Fruit fly (Drosophila melanogaster) whole organism, embryonic: ENCODE results near the gene bsh.
A peak's percentile ranks its signal among the peaks of the same experiment; 100 is the strongest.

ENCODE experiments used
- ATbp ChIP-seq: fragments of 200-800 bp; sonication (Bioruptor generic); optimal IDR thresholded peaks from 2 replicates; lab custom pipeline; 2017; ENCODE audit warnings: missing biosample characterization, mild to moderate bottlenecking, missing genetic modification characterization, missing genetic modification reagents
- Adf1 ChIP-seq: fragments of 200-800 bp; sonication (Bioruptor generic); IDR thresholded peaks from 2 replicates; pipeline ENCODE4 v1.3.6; 2022; ENCODE audit warnings: missing biosample characterization, missing genetic modification characterization
- Awh ChIP-seq: fragments of 200-800 bp; sonication (Bioruptor generic); IDR thresholded peaks from 2 replicates; pipeline ENCODE4, ENCODE4 v1.3.6; 2022; ENCODE audit warnings: missing biosample characterization, missing genetic modification characterization
- Bdp1 ChIP-seq: fragments of 200-800 bp; sonication (Bioruptor generic); optimal IDR thresholded peaks from 3 replicates; lab custom pipeline; 2016; ENCODE audit warnings: missing biosample characterization, missing genetic modification characterization
- BtbVII ChIP-seq: fragments of 200-800 bp; sonication (Bioruptor generic); optimal IDR thresholded peaks from 3 replicates; lab custom pipeline; 2017; ENCODE audit warnings: missing biosample characterization, mild to moderate bottlenecking, missing genetic modification characterization
- CG10267 ChIP-seq: fragments of 200-800 bp; sonication (Bioruptor generic); optimal IDR thresholded peaks from 2 replicates; lab custom pipeline; 2018; ENCODE audit warnings: missing biosample characterization, mild to moderate bottlenecking, missing genetic modification characterization, moderate library complexity
- CG10274 ChIP-seq: fragments of 200-800 bp; sonication (Bioruptor generic); optimal IDR thresholded peaks from 3 replicates; lab custom pipeline; 2017; ENCODE audit warnings: missing biosample characterization, mild to moderate bottlenecking, missing genetic modification characterization
- CG13894 ChIP-seq: fragments of 200-800 bp; sonication (Bioruptor generic); optimal IDR thresholded peaks from 3 replicates; lab custom pipeline; 2018; ENCODE audit warnings: missing biosample characterization, mild to moderate bottlenecking, missing genetic modification characterization, moderate library complexity
- CG16815 ChIP-seq: fragments of 200-800 bp; sonication (Bioruptor generic); optimal IDR thresholded peaks from 3 replicates; lab custom pipeline; 2017; ENCODE audit warnings: missing biosample characterization, mild to moderate bottlenecking, missing genetic modification characterization
- CG31365 ChIP-seq: fragments of 200-800 bp; sonication (Bioruptor generic); optimal IDR thresholded peaks from 2 replicates; lab custom pipeline; 2018; ENCODE audit warnings: missing biosample characterization, mild to moderate bottlenecking, missing genetic modification characterization
- CG34376 ChIP-seq: fragments of 200-800 bp; sonication (Bioruptor generic); optimal IDR thresholded peaks from 2 replicates; lab custom pipeline; 2018; ENCODE audit warnings: missing biosample characterization, mild to moderate bottlenecking, missing genetic modification characterization
- CG4707 ChIP-seq: fragments of 200-800 bp; sonication (Bioruptor generic); optimal IDR thresholded peaks from 2 replicates; lab custom pipeline; 2018; ENCODE audit warnings: missing biosample characterization, mild to moderate bottlenecking, missing genetic modification characterization, moderate library complexity
- CG5245 ChIP-seq: fragments of 200-800 bp; sonication (Bioruptor generic); optimal IDR thresholded peaks from 3 replicates; lab custom pipeline; 2016; ENCODE audit warnings: missing biosample characterization, missing genetic modification characterization
- CG9437 ChIP-seq: fragments of 200-800 bp; sonication (Bioruptor generic); optimal IDR thresholded peaks from 2 replicates; lab custom pipeline; 2018; ENCODE audit warnings: missing biosample characterization, mild to moderate bottlenecking, missing genetic modification characterization
- Doc3 ChIP-seq: fragments of 200-800 bp; sonication (Bioruptor generic); IDR thresholded peaks from 3 replicates; pipeline ENCODE4 v1.3.6; 2022; ENCODE audit warnings: missing biosample characterization, missing genetic modification characterization; ENCODE audit not compliant: partially characterized antibody
- Drgx ChIP-seq: fragments of 200-800 bp; sonication (Bioruptor generic); IDR thresholded peaks from 2 replicates; pipeline ENCODE4 v1.3.6; 2022; ENCODE audit warnings: missing biosample characterization, missing genetic modification characterization
- Ets65A ChIP-seq: fragments of 200-800 bp; sonication (Bioruptor generic); peaks from one replicate; lab custom pipeline; 2016; ENCODE audit warnings: missing biosample characterization, missing genetic modification characterization
- H15 ChIP-seq: fragments of 200-800 bp; sonication (Bioruptor generic); IDR thresholded peaks from 3 replicates; pipeline ENCODE4 v1.3.6; 2022; ENCODE audit warnings: missing biosample characterization, missing genetic modification characterization
- Hr78 ChIP-seq, 2 experiments: fragments of 200-800 bp in 1 of 2; fragments of >200 bp in 1 of 2; sonication (Bioruptor generic) in 1 of 2; optimal IDR thresholded peaks; 2 replicates each; lab custom pipeline; 2017 to 2019; ENCODE audit warnings: missing biosample characterization in 2 of 2, missing genetic modification characterization in 2 of 2, mild to moderate bottlenecking in 1 of 2, moderate library complexity in 1 of 2
- Jarid2 ChIP-seq: fragments of 200-800 bp; sonication (Bioruptor generic); optimal IDR thresholded peaks from 3 replicates; lab custom pipeline; 2017; ENCODE audit warnings: mild to moderate bottlenecking, missing biosample characterization, missing genetic modification reagents, missing genetic modification characterization
- Xrp1 ChIP-seq: fragments of 200-800 bp; sonication (Bioruptor generic); IDR thresholded peaks from 2 replicates; pipeline ENCODE4 v1.3.6; 2022; ENCODE audit warnings: missing biosample characterization, missing genetic modification characterization
- cas ChIP-seq: fragments of 200-800 bp; sonication (Bioruptor generic); IDR thresholded peaks from 2 replicates; pipeline ENCODE4 v1.3.6; 2022; ENCODE audit warnings: missing biosample characterization, missing genetic modification characterization
- caup ChIP-seq: fragments of 200-800 bp; sonication (Bioruptor generic); optimal IDR thresholded peaks from 3 replicates; lab custom pipeline; 2017; ENCODE audit warnings: missing biosample characterization, mild to moderate bottlenecking, missing genetic modification characterization, moderate library complexity; ENCODE audit not compliant: severe bottlenecking
- dmrt11E ChIP-seq: fragments of 200-800 bp; sonication (Bioruptor generic); optimal IDR thresholded peaks from 3 replicates; lab custom pipeline; 2018; ENCODE audit warnings: missing biosample characterization, mild to moderate bottlenecking, missing genetic modification characterization, moderate library complexity
- eyg ChIP-seq: fragments of 200-800 bp; sonication (Bioruptor generic); optimal IDR thresholded peaks from 3 replicates; lab custom pipeline; 2016; ENCODE audit warnings: missing biosample characterization, missing genetic modification characterization
- fd64A ChIP-seq: fragments of 200-800 bp; sonication (Bioruptor generic); optimal IDR thresholded peaks from 3 replicates; lab custom pipeline; 2018; ENCODE audit warnings: missing biosample characterization, mild to moderate bottlenecking, missing genetic modification characterization
- ftz-f1 ChIP-seq: fragments of 200-800 bp; sonication (Bioruptor generic); optimal IDR thresholded peaks from 2 replicates; lab custom pipeline; 2016; ENCODE audit warnings: missing biosample characterization, missing genetic modification characterization
- jumu ChIP-seq: fragments of 200-800 bp; sonication (Bioruptor generic); optimal IDR thresholded peaks from 3 replicates; lab custom pipeline; 2016; ENCODE audit warnings: missing biosample characterization, missing genetic modification characterization
- lola ChIP-seq, 3 experiments: fragments of >200 bp in 2 of 3; fragments of 200-800 bp in 1 of 3; sonication (Bioruptor generic) in 1 of 3; optimal IDR thresholded peaks; 2 replicates each; lab custom pipeline; 2017 to 2019; ENCODE audit warnings: missing biosample characterization in 3 of 3, missing genetic modification characterization in 3 of 3, mild to moderate bottlenecking in 1 of 3, moderate library complexity in 1 of 3
- onecut ChIP-seq: fragments of 200-800 bp; sonication (Bioruptor generic); IDR thresholded peaks from 2 replicates; pipeline ENCODE4 v1.3.6; 2022; ENCODE audit warnings: missing biosample characterization, missing genetic modification characterization
- row ChIP-seq: fragments of 200-800 bp; sonication (Bioruptor generic); IDR thresholded peaks from 3 replicates; pipeline ENCODE4 v1.3.6; 2022; ENCODE audit warnings: missing biosample characterization, missing genetic modification characterization
- scrt ChIP-seq: fragments of 200-800 bp; sonication (Bioruptor generic); optimal IDR thresholded peaks from 2 replicates; lab custom pipeline; 2018; ENCODE audit warnings: missing biosample characterization, mild to moderate bottlenecking, missing genetic modification characterization, moderate library complexity
- sens ChIP-seq: fragments of 200-800 bp; sonication (Bioruptor generic); peaks from one replicate; lab custom pipeline; 2016; ENCODE audit warnings: missing biosample characterization, missing genetic modification characterization
- sqz ChIP-seq: fragments of 200-800 bp; sonication (Bioruptor generic); optimal IDR thresholded peaks from 3 replicates; lab custom pipeline; 2018; ENCODE audit warnings: missing biosample characterization, mild to moderate bottlenecking, missing genetic modification characterization
- sug ChIP-seq: fragments of 200-800 bp; optimal IDR thresholded peaks from 2 replicates; lab custom pipeline; 2019; ENCODE audit warnings: missing biosample characterization, mild to moderate bottlenecking, missing genetic modification characterization, moderate library complexity
- z ChIP-seq: fragments of 200-800 bp; sonication (Bioruptor generic); IDR thresholded peaks from 3 replicates; pipeline ENCODE4 v1.3.6; 2022; ENCODE audit warnings: missing biosample characterization, missing genetic modification characterization

bsh gene

DNA sequence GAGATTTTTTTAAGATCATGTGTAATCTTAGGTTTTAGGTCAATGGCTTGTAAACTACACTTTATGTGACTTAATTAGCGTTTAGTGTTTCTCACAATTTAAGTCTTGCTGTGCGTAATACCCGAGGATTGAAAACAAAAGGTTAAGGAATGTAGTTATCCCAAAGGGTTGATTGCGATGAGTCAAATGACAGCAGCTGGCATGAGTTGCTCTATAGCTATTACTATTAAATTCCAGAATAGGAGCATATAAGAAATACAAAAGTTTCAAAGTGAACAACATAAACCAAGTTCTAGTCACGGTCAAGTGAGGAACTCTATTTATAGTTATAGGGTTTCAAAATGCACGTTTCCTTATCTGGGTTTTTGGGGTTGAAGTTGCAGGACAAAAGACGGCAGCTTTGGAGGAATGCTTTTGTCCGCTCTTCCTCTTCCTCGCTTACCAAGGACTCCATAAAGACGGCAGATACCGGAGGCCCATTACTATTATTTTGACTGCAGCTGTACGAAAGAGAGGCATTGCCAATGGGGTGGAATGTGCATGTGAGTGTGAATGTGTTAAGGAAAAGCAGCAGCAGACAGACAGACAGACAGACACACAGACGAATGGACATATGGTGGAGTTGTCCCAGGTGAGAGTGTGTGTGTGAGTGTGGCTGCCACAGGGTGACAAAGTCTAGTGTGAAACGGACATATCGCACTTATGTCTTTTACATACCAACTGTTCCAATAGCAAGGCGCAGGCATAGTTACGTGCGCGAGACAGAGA lies 21.9 kb upstream of the bsh start (continued):
- no peak for TF ChIP-seq Jarid2 (GFP tag; lab: Kevin White, UChicago)
- TF ChIP-seq z, result no peak
- no peak for TF ChIP-seq H15
- TF ChIP-seq ATbp (GFP tag; lab: Kevin White, UChicago), result no peak
- TF ChIP-seq lola (GFP tag; optimal IDR thresholded peaks at IDR 0.05; lab: Kevin White, UChicago), result peak in 2 of 3 experiments; percentile 11 to 95
- no peak for TF ChIP-seq scrt
- TF ChIP-seq Adf1 (GFP tag; lab: Robert Waterston, UW), result no peak
- no peak for TF ChIP-seq caup
- TF ChIP-seq ftz-f1, result no peak
- TF ChIP-seq eyg (GFP tag; lab: Kevin White, UChicago), result no peak
- TF ChIP-seq CG16815 (GFP tag; lab: Kevin White, UChicago), result no peak
- peak; percentile 0 for TF ChIP-seq CG9437 (GFP tag; lab: Kevin White, UChicago)
- no peak for TF ChIP-seq CG5245 (GFP tag; lab: Kevin White, UChicago)
- peak; percentile 81 for TF ChIP-seq sqz (GFP tag; lab: Kevin White, UChicago)

DNA sequence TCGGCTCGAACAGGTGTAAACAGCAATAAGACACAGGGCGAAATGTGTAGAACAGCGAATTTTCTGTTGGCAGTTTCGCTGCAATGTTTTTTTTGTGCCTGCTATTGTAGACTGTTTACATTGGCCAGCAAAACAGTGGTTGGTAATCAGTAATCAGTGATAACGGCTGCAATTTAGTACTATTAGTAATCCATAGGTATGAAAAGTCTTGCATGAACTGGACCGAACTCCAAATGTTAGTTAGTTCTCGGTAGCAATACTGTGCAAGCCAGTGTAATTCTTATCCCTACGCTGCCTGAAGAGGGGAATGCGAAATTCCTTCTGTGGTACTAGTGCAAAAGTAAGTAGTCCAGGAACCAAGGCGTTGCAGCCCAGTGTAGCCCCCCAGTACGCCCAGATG lies 19.9 kb upstream of the bsh start:
- TF ChIP-seq fd64A (GFP tag; lab: Kevin White, UChicago), result no peak
- no peak for TF ChIP-seq Awh (GFP tag; lab: Robert Waterston, UW)
- TF ChIP-seq CG10274 (GFP tag; lab: Kevin White, UChicago), result no peak
- TF ChIP-seq Doc3 (GFP tag; lab: Robert Waterston, UW), result no peak
- no peak for TF ChIP-seq cas
- no peak for TF ChIP-seq CG4707
- TF ChIP-seq CG10267, result no peak
- TF ChIP-seq row (GFP tag; lab: Robert Waterston, UW), result 0 out of 3 replicates have a peak, but pooled peaks have one; percentile 18
- TF ChIP-seq Drgx (GFP tag; lab: Robert Waterston, UW), result peak; percentile 53
- TF ChIP-seq sug (tag; lab: Kevin White, UChicago), result no peak
- no peak for TF ChIP-seq Bdp1 (GFP tag; lab: Kevin White, UChicago)
- peak; percentile 20 for TF ChIP-seq Ets65A (GFP tag; lab: Kevin White, UChicago)
- TF ChIP-seq onecut, result no peak
- no peak for TF ChIP-seq BtbVII (GFP tag; lab: Kevin White, UChicago)
- TF ChIP-seq Hr78 (GFP tag; optimal IDR thresholded peaks at IDR 0.05; lab: Kevin White, UChicago), result no peak
- no peak for TF ChIP-seq jumu (GFP tag; lab: Kevin White, UChicago)
- TF ChIP-seq dmrt11E (tag; lab: Kevin White, UChicago), result no peak
- TF ChIP-seq, all 482 proteins: peak for 3

DNA sequence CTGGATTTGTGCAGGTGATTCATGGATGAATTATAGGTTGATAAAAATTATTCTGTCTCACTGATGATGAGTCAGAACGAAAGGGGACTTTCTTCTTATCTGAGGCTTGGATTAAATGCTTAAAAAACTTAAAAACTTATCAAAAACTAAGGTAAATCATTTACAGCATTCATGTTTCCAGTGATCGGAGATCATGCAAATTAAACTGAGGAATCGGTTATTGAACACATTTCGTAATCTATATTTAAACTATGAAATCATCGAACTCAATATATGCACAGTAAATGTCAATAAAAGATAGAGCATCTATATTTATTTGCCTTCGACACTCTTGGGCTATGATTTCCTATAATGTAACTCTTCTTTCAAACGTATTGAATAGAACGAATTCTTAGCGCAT lies 19.1 kb upstream of the bsh start:
- TF ChIP-seq CG34376 (no peak), CG13894 (tag; lab: Kevin White, UChicago) (no peak), CG31365 (tag; lab: Kevin White, UChicago) (no peak), Xrp1 (GFP tag; lab: Robert Waterston, UW) (0 out of 2 replicates have a peak, but pooled peaks have one; percentile 11), sens (GFP tag; lab: Kevin White, UChicago) (peak; percentile 85)
